Worm (Caenorhabditis elegans): ENCODE results near the gene clec-36.

DNA sequence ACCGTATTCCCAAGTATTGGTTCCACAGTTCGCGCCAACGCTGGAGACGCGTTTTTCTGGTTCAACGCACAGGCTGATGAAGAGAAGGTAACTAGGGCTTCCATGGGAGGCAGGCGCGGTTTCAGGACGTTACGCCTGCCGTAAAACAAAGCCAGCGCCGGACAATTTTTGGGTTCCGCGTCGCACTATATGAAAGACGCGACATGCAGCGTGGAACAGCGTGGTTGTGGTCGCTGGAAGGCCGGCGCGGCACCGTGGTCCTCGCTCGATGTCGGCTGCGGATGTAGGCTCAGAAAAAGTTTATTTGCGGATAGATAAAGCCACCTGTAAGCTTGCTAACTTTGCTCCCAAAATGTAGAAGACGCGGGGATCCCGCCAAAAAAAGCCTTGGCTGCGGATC lies 10.0 kb downstream of the clec-36 start:
- TF ChIP-seq fos-1 (tag; optimal IDR thresholded peaks at IDR 0.05) (no peak), ceh-82 (tag; optimal IDR thresholded peaks at IDR 0.05) (no peak), nhr-237 (tag; optimal IDR thresholded peaks at IDR 0.05) (no peak), sma-3 (GFP tag; optimal IDR thresholded peaks at IDR 0.05) (no peak), ztf-4 (tag; optimal IDR thresholded peaks at IDR 0.05) (no peak), unc-62 (GFP tag; optimal IDR thresholded peaks at IDR 0.05) (no peak), lsy-2 (tag; optimal IDR thresholded peaks at IDR 0.05) (no peak), ama-1 (optimal IDR thresholded peaks at IDR 0.05) (no peak), unc-39 (tag; optimal IDR thresholded peaks at IDR 0.05) (no peak), lin-13 (GFP tag; optimal IDR thresholded peaks at IDR 0.05) (no peak)
